Fruit fly (Drosophila melanogaster) S2 (cell line): ENCODE data around the gene Inx3.

Experiments used
- CG8478 ChIP-seq: fragments of >200 bp; optimal IDR thresholded peaks from 2 replicates; lab custom pipeline; 2018
- CTCF ChIP-seq, 2 experiments: fragments of >200 bp; optimal IDR thresholded peaks; 2 replicates each; lab custom pipeline; 2018

The Inx3 gene

dm6 chr3R:28848693-28849470 lies 10.4 kb downstream of the Inx3 start:
- TF ChIP-seq CG8478 (lab: Kevin White, UChicago) (no peak), CTCF (optimal IDR thresholded peaks at IDR 0.05; lab: Kevin White, UChicago) (no peak)

dm6 chr3R:28847547-28848316 lies 11.6 kb downstream of the Inx3 start:
- TF ChIP-seq CTCF (optimal IDR thresholded peaks at IDR 0.05; lab: Kevin White, UChicago) = no peak

- TF ChIP-seq CTCF (optimal IDR thresholded peaks at IDR 0.05; lab: Kevin White, UChicago) = no peak
- no peak for TF ChIP-seq CG8478 (lab: Kevin White, UChicago)
Measured at dm6 chr3R:28846877-28847529, 12.3 kb downstream of the Inx3 start.

dm6 chr3R:28845981-28846380 lies 13.3 kb downstream of the Inx3 start:
- TF ChIP-seq CG8478 (lab: Kevin White, UChicago) (no peak), CTCF (optimal IDR thresholded peaks at IDR 0.05; lab: Kevin White, UChicago) (no peak)

dm6 chr3R:28845377-28845876 lies 13.9 kb downstream of the Inx3 start:
- no peak for TF ChIP-seq CTCF (optimal IDR thresholded peaks at IDR 0.05; lab: Kevin White, UChicago)
- no peak for TF ChIP-seq CG8478 (lab: Kevin White, UChicago)

- TF ChIP-seq CG8478 (lab: Kevin White, UChicago) (no peak), CTCF (optimal IDR thresholded peaks at IDR 0.05; lab: Kevin White, UChicago) (peak; percentile 59 to 63)
Measured at dm6 chr3R:28844611-28845376, 14.5 kb downstream of the Inx3 start, which contains the start of the genes Apc and spg. Apc (minus strand) TSS chr3R:28844748. spg (plus strand) TSS chr3R:28845270.

dm6 chr3R:28843776-28844610 lies 15.3 kb downstream of the Inx3 start:
- no peak for TF ChIP-seq CTCF (optimal IDR thresholded peaks at IDR 0.05; lab: Kevin White, UChicago)
- no peak for TF ChIP-seq CG8478 (lab: Kevin White, UChicago)

dm6 chr3R:28842431-28842830 lies 16.9 kb downstream of the Inx3 start:
- TF ChIP-seq CTCF (optimal IDR thresholded peaks at IDR 0.05; lab: Kevin White, UChicago) (no peak), CG8478 (lab: Kevin White, UChicago) (no peak)

- TF ChIP-seq CTCF (optimal IDR thresholded peaks at IDR 0.05; lab: Kevin White, UChicago) (no peak), CG8478 (lab: Kevin White, UChicago) (no peak)
Measured at dm6 chr3R:28841968-28842367, 17.3 kb downstream of the Inx3 start.

dm6 chr3R:28840620-28841019 lies 18.7 kb downstream of the Inx3 start:
- no peak for TF ChIP-seq CG8478 (lab: Kevin White, UChicago)
- no peak for TF ChIP-seq CTCF (optimal IDR thresholded peaks at IDR 0.05; lab: Kevin White, UChicago)

dm6 chr3R:28831626-28832267 lies 27.6 kb downstream of the Inx3 start, which contains the start of gene WASp:
WASp (minus strand) TSS chr3R:28832024.
- no peak for TF ChIP-seq CG8478 (lab: Kevin White, UChicago)
- peak in 1 of 2 experiments; percentile 24 for TF ChIP-seq CTCF (optimal IDR thresholded peaks at IDR 0.05; lab: Kevin White, UChicago)

- TF ChIP-seq CG8478 (lab: Kevin White, UChicago) = no peak
- no peak for TF ChIP-seq CTCF (optimal IDR thresholded peaks at IDR 0.05; lab: Kevin White, UChicago)
Measured at dm6 chr3R:28831172-28831571, 28.1 kb downstream of the Inx3 start.

dm6 chr3R:28830746-28831145 lies 28.6 kb downstream of the Inx3 start:
- no peak for TF ChIP-seq CTCF (optimal IDR thresholded peaks at IDR 0.05; lab: Kevin White, UChicago)
- TF ChIP-seq CG8478 (lab: Kevin White, UChicago) = no peak
